Worm (Caenorhabditis elegans): Measurements from ENCODE around the gene C18H7.7.

The C18H7.7 gene

ce11 chrIV:604817-605216 is 8.6 kb upstream of the C18H7.7 start:
- no peak for TF ChIP-seq unc-62 (GFP tag; optimal IDR thresholded peaks at IDR 0.05)

ce11 chrIV:604144-604543 is 8.0 kb upstream of the C18H7.7 start, which contains the start of gene col-102:
Gene col-102 (plus strand): TSS chrIV:604444.
- no peak for TF ChIP-seq unc-62 (GFP tag; optimal IDR thresholded peaks at IDR 0.05)

- TF ChIP-seq unc-62 (GFP tag; optimal IDR thresholded peaks at IDR 0.05), result no peak
Measured at ce11 chrIV:603543-603942, 7.4 kb upstream of the C18H7.7 start, which contains the start of gene prmt-4. Gene prmt-4 (minus strand): TSS chrIV:603643.

- no peak for TF ChIP-seq unc-62 (GFP tag; optimal IDR thresholded peaks at IDR 0.05)
Measured at ce11 chrIV:601595-601994, 5.4 kb upstream of the C18H7.7 start, which contains the start of gene srt-59. Gene srt-59 (minus strand): TSS chrIV:601695.

ce11 chrIV:594840-595239 is 1.4 kb downstream of the C18H7.7 start:
- TF ChIP-seq unc-62 (GFP tag; optimal IDR thresholded peaks at IDR 0.05), result no peak

- no peak for TF ChIP-seq unc-62 (GFP tag; optimal IDR thresholded peaks at IDR 0.05)
Measured at ce11 chrIV:593029-593428, 3.2 kb downstream of the C18H7.7 start, which contains the start of gene C18H7.4. Gene C18H7.4 (plus strand): TSS chrIV:593329.

- no peak for TF ChIP-seq unc-62 (GFP tag; optimal IDR thresholded peaks at IDR 0.05)
Measured at ce11 chrIV:592382-592781, 3.8 kb downstream of the C18H7.7 start, which contains the start of gene C18H7.6. Gene C18H7.6 (minus strand): TSS chrIV:592485.

- no peak for TF ChIP-seq unc-62 (GFP tag; optimal IDR thresholded peaks at IDR 0.05)
Measured at ce11 chrIV:587729-588128, 8.5 kb downstream of the C18H7.7 start, which contains the start of gene C18H7.12. Gene C18H7.12 (minus strand): TSS chrIV:587829.

- TF ChIP-seq unc-62 (GFP tag; optimal IDR thresholded peaks at IDR 0.05), result no peak
Measured at ce11 chrIV:584039-584438, 12.2 kb downstream of the C18H7.7 start.

- TF ChIP-seq unc-62 (GFP tag; optimal IDR thresholded peaks at IDR 0.05), result no peak
Measured at ce11 chrIV:582130-582529, 14.1 kb downstream of the C18H7.7 start, which contains the start of gene F56A11.6. Gene F56A11.6 (minus strand): TSS chrIV:582230.

- no peak for TF ChIP-seq unc-62 (GFP tag; optimal IDR thresholded peaks at IDR 0.05)
Measured at ce11 chrIV:580512-580911, 15.7 kb downstream of the C18H7.7 start.

ce11 chrIV:572487-572886 is 23.7 kb downstream of the C18H7.7 start, which contains the start of gene gex-2:
Gene gex-2 (plus strand): TSS chrIV:572769.
- TF ChIP-seq unc-62 (GFP tag; optimal IDR thresholded peaks at IDR 0.05), result no peak

ce11 chrIV:570799-571300 is 25.3 kb downstream of the C18H7.7 start, which contains the start of gene F56A11.5:
Gene F56A11.5 (minus strand): TSS chrIV:570849.
- TF ChIP-seq unc-62 (GFP tag; optimal IDR thresholded peaks at IDR 0.05), result no peak

- no peak for TF ChIP-seq unc-62 (GFP tag; optimal IDR thresholded peaks at IDR 0.05)
Measured at ce11 chrIV:564000-564399, 32.2 kb downstream of the C18H7.7 start.

- TF ChIP-seq unc-62 (GFP tag; optimal IDR thresholded peaks at IDR 0.05), result no peak
Measured at ce11 chrIV:563417-563816, 32.8 kb downstream of the C18H7.7 start.

- no peak for TF ChIP-seq unc-62 (GFP tag; optimal IDR thresholded peaks at IDR 0.05)
Measured at ce11 chrIV:560780-561179, 35.4 kb downstream of the C18H7.7 start.

ce11 chrIV:560314-560713 is 35.9 kb downstream of the C18H7.7 start:
- TF ChIP-seq unc-62 (GFP tag; optimal IDR thresholded peaks at IDR 0.05), result no peak

All from whole organism, dauer.